Worm (Caenorhabditis elegans): ENCODE measurements around the gene spas-1.
A peak's percentile ranks its signal among the peaks of the same experiment; 100 is the strongest.

The spas-1 gene

DNA sequence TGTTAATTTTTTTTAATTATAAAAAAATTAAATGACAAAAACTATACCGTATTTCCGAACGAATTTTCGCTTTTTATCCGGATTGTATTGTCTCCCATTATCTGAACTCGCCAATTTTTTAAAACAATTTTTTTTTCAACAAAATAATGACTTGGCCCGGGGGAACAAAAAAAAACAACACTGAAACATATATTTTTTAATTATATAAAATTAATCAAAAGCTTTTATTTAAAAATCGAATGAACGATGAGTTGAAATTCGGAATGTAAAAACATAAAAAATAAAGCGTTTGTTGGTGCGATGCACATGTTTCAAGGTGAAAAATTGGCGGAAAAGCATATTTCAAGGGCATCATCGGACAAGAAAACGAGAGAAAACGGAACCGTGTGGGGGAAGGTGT lies 38.0 kb downstream of the spas-1 start, which contains the start of gene mdt-27:
Gene mdt-27, minus strand, starts transcription at position 101 of the 400 bp plus-strand sequence.
- TF ChIP-seq aha-1 (tag) (peak; percentile 40), ama-1 (optimal IDR thresholded peaks at IDR 0.05) (no peak), nhr-42 (GFP tag; IDR thresholded peaks at IDR 0.05) (no peak), rbr-2 (tag; optimal IDR thresholded peaks at IDR 0.05) (no peak), lin-38 (GFP tag; IDR thresholded peaks at IDR 0.05) (no peak), fkh-10 (GFP tag; optimal IDR thresholded peaks at IDR 0.05) (no peak), nhr-102 (tag; optimal IDR thresholded peaks at IDR 0.05) (no peak)

DNA sequence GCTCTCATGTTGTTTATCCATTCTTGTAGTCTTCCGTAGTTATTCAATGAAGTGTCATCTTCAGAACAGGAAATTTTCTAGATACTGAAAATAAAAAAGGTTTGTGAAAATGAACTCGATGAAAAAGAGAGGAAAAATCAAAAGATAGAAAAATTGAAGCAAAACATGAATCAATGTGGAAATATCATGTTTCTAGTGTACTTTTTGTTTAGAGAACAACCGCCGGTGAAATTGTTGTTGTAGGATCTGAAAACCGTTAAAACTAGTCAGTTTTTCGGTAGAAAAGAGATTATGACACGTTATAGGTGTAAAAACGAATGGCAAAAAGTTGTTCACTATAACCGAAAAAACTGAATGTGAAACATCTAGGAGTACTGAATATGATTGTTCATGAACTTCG lies 41.6 kb downstream of the spas-1 start, which contains the start of gene pacs-1:
Gene pacs-1, minus strand, starts transcription at position 101 of the 400 bp plus-strand sequence.
- TF ChIP-seq mdt-29 (GFP tag; IDR thresholded peaks at IDR 0.05) (no peak), zip-2 (tag; optimal IDR thresholded peaks at IDR 0.05) (no peak), ztf-11 (tag; optimal IDR thresholded peaks at IDR 0.05) (no peak), ztf-7 (tag; optimal IDR thresholded peaks at IDR 0.05) (no peak), Y75B8A.6 (GFP tag; IDR thresholded peaks at IDR 0.05) (no peak), nhr-48 (tag; optimal IDR thresholded peaks at IDR 0.05) (no peak), ceh-28 (tag; optimal IDR thresholded peaks at IDR 0.05) (no peak), F26F4.8 (GFP tag; conservative IDR thresholded peaks at IDR 0.05) (no peak), nhr-76 (tag; optimal IDR thresholded peaks at IDR 0.05) (no peak), ceh-82 (tag; optimal IDR thresholded peaks at IDR 0.05) (no peak)

DNA sequence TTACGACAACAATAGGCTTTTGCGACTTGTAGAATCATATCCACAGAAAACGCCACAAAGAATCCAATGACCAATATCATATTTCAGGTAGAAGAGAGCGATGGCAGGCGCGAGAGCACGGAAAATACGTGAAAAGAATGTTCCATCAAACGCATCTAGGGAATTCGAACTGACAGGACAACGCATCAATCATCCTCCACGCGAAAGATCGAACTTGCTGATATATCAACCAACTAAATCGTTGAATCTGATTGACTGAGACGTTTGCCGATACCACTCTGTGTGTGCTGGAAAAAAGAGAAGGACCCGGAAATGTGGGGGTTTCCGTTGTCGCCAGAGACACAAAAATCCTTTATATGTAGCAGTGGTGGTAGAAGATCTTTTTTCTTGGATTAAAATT lies 42.6 kb downstream of the spas-1 start:
- TF ChIP-seq unc-62 (GFP tag; optimal IDR thresholded peaks at IDR 0.05 in 1 of 2), result peak in 1 of 2 experiments; percentile 100
- no peak for TF ChIP-seq unc-62 (tag; optimal IDR thresholded peaks at IDR 0.05)
- no peak for TF ChIP-seq nhr-77 (tag; optimal IDR thresholded peaks at IDR 0.05)
- TF ChIP-seq aha-1 (tag), result peak; percentile 73
- TF ChIP-seq spr-3 (GFP tag; optimal IDR thresholded peaks at IDR 0.05), result no peak
- TF ChIP-seq ceh-32 (tag; optimal IDR thresholded peaks at IDR 0.05; ENCODE audit: poor library complexity), result no peak
- TF ChIP-seq mep-1 (tag; optimal IDR thresholded peaks at IDR 0.05), result no peak
- no peak for TF ChIP-seq fos-1 (tag; optimal IDR thresholded peaks at IDR 0.05)
- TF ChIP-seq F37D6.2 (tag; optimal IDR thresholded peaks at IDR 0.05), result no peak
- TF ChIP-seq ceh-20 (GFP tag; IDR thresholded peaks at IDR 0.05), result peak; percentile 85
- TF ChIP-seq Y48G9A.11 (GFP tag; IDR thresholded peaks at IDR 0.05), result 0 out of 2 replicates have a peak, but pooled peaks have one; percentile 32
- TF ChIP-seq egl-43 (GFP tag; IDR thresholded peaks at IDR 0.05), result no peak
- no peak for TF ChIP-seq Y5F2A.4 (GFP tag; optimal IDR thresholded peaks at IDR 0.05)

DNA sequence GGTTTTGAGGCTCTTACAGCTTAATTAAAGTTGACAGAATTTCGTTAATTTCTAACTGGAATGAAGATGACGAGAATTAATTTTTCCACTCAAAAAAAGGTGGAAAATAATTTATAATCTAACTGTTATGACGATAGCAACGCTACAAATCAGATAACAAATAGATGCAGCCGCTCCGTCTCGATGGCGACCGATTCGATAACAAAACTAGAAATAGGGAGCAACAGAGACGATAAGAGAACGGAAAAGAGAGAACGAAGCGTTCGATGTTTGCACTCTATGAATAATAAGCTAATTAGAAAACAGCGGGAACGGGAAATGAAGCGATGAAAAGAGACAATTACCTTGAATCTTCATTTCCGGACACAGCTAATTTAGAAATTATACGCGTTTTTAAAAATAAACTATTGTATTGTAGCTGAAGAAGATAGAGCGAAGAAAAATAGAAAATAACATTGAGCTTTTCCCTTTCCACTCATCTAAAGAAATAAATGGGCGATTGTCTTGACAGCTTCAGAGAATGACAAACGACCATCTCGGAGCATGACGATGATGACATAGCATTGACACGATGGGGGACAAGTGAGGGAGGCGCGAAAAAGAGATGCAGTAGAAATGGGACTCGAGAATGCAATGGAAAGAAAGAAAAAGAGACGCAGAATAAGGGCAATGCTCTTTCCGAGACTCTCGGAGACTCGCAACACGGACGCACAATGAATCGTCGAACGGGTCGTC lies 43.2 kb downstream of the spas-1 start:
- TF ChIP-seq mep-1 (tag; optimal IDR thresholded peaks at IDR 0.05) (peak; percentile 12), mes-2 (tag; optimal IDR thresholded peaks at IDR 0.05; ENCODE audit: poor library complexity, severe bottlenecking) (peak; percentile 25), unc-62 (GFP tag; optimal IDR thresholded peaks at IDR 0.05 in 1 of 2) (peak in 1 of 2 experiments; percentile 99), unc-62 (tag; optimal IDR thresholded peaks at IDR 0.05) (no peak), ceh-20 (GFP tag; IDR thresholded peaks at IDR 0.05) (peak; percentile 84), Y75B8A.6 (GFP tag; IDR thresholded peaks at IDR 0.05) (no peak), skn-1 (tag; optimal IDR thresholded peaks at IDR 0.05) (no peak), dve-1 (tag; optimal IDR thresholded peaks at IDR 0.05; ENCODE audit: insufficient read depth) (peak; percentile 26), dmd-6 (GFP tag; IDR thresholded peaks at IDR 0.05) (peak; percentile 41; the same call in 1 of the 2 replicates), D1046.2 (GFP tag; IDR thresholded peaks at IDR 0.05) (no peak), F37D6.2 (tag; optimal IDR thresholded peaks at IDR 0.05) (peak; percentile 4), rbr-2 (tag; optimal IDR thresholded peaks at IDR 0.05) (no peak), nhr-11 (tag; optimal IDR thresholded peaks at IDR 0.05) (no peak), ztf-7 (tag; optimal IDR thresholded peaks at IDR 0.05) (no peak), fkh-10 (GFP tag; optimal IDR thresholded peaks at IDR 0.05) (peak; percentile 10), tra-1 (GFP tag; IDR thresholded peaks at IDR 0.05) (0 out of 2 replicates have a peak, but pooled peaks have one; percentile 40), madf-5 (GFP tag; IDR thresholded peaks at IDR 0.05) (no peak), pqm-1 (tag; optimal IDR thresholded peaks at IDR 0.05) (peak; percentile 56), nhr-48 (tag; optimal IDR thresholded peaks at IDR 0.05) (peak; percentile 39), egl-43 (GFP tag; IDR thresholded peaks at IDR 0.05) (no peak), lsy-2 (tag; optimal IDR thresholded peaks at IDR 0.05) (peak in 1 of 2 experiments; percentile 4), gei-8 (GFP tag; optimal IDR thresholded peaks at IDR 0.05) (no peak), lin-39 (tag; optimal IDR thresholded peaks at IDR 0.05) (peak; percentile 36), hlh-11 (tag; optimal IDR thresholded peaks at IDR 0.05) (peak; percentile 43), ctbp-1 (GFP tag; IDR thresholded peaks at IDR 0.05) (peak; percentile 48; the same call in 1 of the 2 replicates), nhr-25 (tag; optimal IDR thresholded peaks at IDR 0.05; ENCODE audit: borderline replicate concordance, insufficient read depth) (no peak)

All from whole organism, L4 larva.